Fruit fly (Drosophila melanogaster) whole organism, adult: ENCODE measurements around the gene CG31418.

Experiments
- CG11617 ChIP-seq: fragments of 200-800 bp; sonication (Bioruptor generic); optimal IDR thresholded peaks from 2 replicates; lab custom pipeline; 2017; ENCODE audit warnings: mild to moderate bottlenecking, missing biosample characterization, missing genetic modification reagents, missing genetic modification characterization
- CG12768 ChIP-seq: fragments of 200-800 bp; sonication (Bioruptor generic); optimal IDR thresholded peaks from 2 replicates; lab custom pipeline; 2017; ENCODE audit warnings: missing biosample characterization, missing genetic modification characterization, mild to moderate bottlenecking, moderate library complexity, missing genetic modification reagents
- CG14711 ChIP-seq: fragments of 200-800 bp; sonication (Bioruptor generic); optimal IDR thresholded peaks from 2 replicates; lab custom pipeline; 2018; ENCODE audit warnings: missing biosample characterization, mild to moderate bottlenecking, missing genetic modification characterization, moderate library complexity
- CG1620 ChIP-seq: fragments of 200-800 bp; sonication (Bioruptor generic); optimal IDR thresholded peaks from 2 replicates; lab custom pipeline; 2016; ENCODE audit warnings: missing biosample characterization, missing genetic modification characterization
- CG5204 ChIP-seq: fragments of 200-800 bp; sonication (Bioruptor generic); optimal IDR thresholded peaks from 2 replicates; lab custom pipeline; 2016; ENCODE audit warnings: missing biosample characterization, missing genetic modification characterization
- CG7045 ChIP-seq: fragments of 200-800 bp; sonication (Bioruptor generic); optimal IDR thresholded peaks from 2 replicates; lab custom pipeline; 2017; ENCODE audit warnings: missing biosample characterization, mild to moderate bottlenecking, missing genetic modification characterization
- CG7101 ChIP-seq: fragments of 200-800 bp; sonication (Bioruptor generic); optimal IDR thresholded peaks from 2 replicates; lab custom pipeline; 2018; ENCODE audit warnings: missing biosample characterization, mild to moderate bottlenecking, missing genetic modification characterization, moderate library complexity
- Clk ChIP-seq: fragments of 200-800 bp; sonication (Bioruptor generic); optimal IDR thresholded peaks from 2 replicates; lab custom pipeline; 2017; ENCODE audit warnings: missing biosample characterization, missing genetic modification characterization
- Crg-1 ChIP-seq: fragments of 200-800 bp; sonication (Bioruptor generic); optimal IDR thresholded peaks from 2 replicates; lab custom pipeline; 2016; ENCODE audit warnings: missing biosample characterization, missing genetic modification characterization
- Hr96 ChIP-seq: fragments of 200-800 bp; sonication (Bioruptor generic); optimal IDR thresholded peaks from 2 replicates; lab custom pipeline; 2016; ENCODE audit warnings: missing biosample characterization, missing genetic modification characterization
- Mnt ChIP-seq: fragments of 200-800 bp; sonication (Bioruptor generic); optimal IDR thresholded peaks from 2 replicates; lab custom pipeline; 2016; ENCODE audit warnings: missing biosample characterization, mild to moderate bottlenecking, missing genetic modification characterization
- bab1 ChIP-seq: fragments of 200-800 bp; sonication (Bioruptor generic); optimal IDR thresholded peaks from 3 replicates; lab custom pipeline; 2019; ENCODE audit warnings: missing biosample characterization, mild to moderate bottlenecking, missing genetic modification characterization, moderate library complexity
- cic ChIP-seq: fragments of 200-800 bp; sonication (Bioruptor generic); optimal IDR thresholded peaks from 2 replicates; lab custom pipeline; 2017; ENCODE audit warnings: missing biosample characterization, mild to moderate bottlenecking, missing genetic modification characterization, moderate library complexity
- cnc ChIP-seq, 2 experiments: fragments of >200 bp; optimal IDR thresholded peaks; 2 replicates each; lab custom pipeline; 2017
- kay ChIP-seq: fragments of 200-800 bp; sonication (Bioruptor generic); peaks from one replicate; lab custom pipeline; 2016; ENCODE audit warnings: missing biosample characterization, missing genetic modification characterization, borderline replicate concordance
- pad ChIP-seq: fragments of 200-800 bp; sonication (Bioruptor generic); optimal IDR thresholded peaks from 3 replicates; lab custom pipeline; 2017; ENCODE audit warnings: missing biosample characterization, missing genetic modification characterization, mild to moderate bottlenecking, moderate library complexity, missing genetic modification reagents
- tj ChIP-seq: fragments of 200-800 bp; sonication (Bioruptor generic); optimal IDR thresholded peaks from 3 replicates; lab custom pipeline; 2017; ENCODE audit warnings: missing biosample characterization, mild to moderate bottlenecking, missing genetic modification characterization, moderate library complexity
- toe ChIP-seq: fragments of 200-800 bp; sonication (Bioruptor generic); optimal IDR thresholded peaks from 2 replicates; lab custom pipeline; 2016; ENCODE audit warnings: missing biosample characterization, missing genetic modification characterization

The CG31418 gene

dm6 chr3R:17284348-17284747 is 753 bp downstream of the CG31418 start, which contains the start of gene CG31419:
Gene CG31419, plus strand, starts transcription at chr3R:17284648.
- no peak for TF ChIP-seq Hr96
- TF ChIP-seq CG11617 = no peak
- TF ChIP-seq toe (GFP tag; lab: Kevin White, UChicago) = no peak
- no peak for TF ChIP-seq CG14711
- no peak for TF ChIP-seq Crg-1 (GFP tag; lab: Kevin White, UChicago)
- TF ChIP-seq cnc (optimal IDR thresholded peaks at IDR 0.05; lab: Kevin White, UChicago) = no peak
- TF ChIP-seq kay (GFP tag; lab: Kevin White, UChicago) = no peak
- TF ChIP-seq CG7045 = no peak
- TF ChIP-seq Mnt (GFP tag; lab: Kevin White, UChicago) = no peak
- TF ChIP-seq cic (GFP tag; lab: Kevin White, UChicago) = no peak
- no peak for TF ChIP-seq Clk (GFP tag; lab: Kevin White, UChicago)
- TF ChIP-seq CG7101 (tag; lab: Kevin White, UChicago) = no peak
- TF ChIP-seq CG5204 (GFP tag; lab: Kevin White, UChicago) = no peak
- no peak for TF ChIP-seq tj (GFP tag; lab: Kevin White, UChicago)
- no peak for TF ChIP-seq pad (GFP tag; lab: Kevin White, UChicago)
- no peak for TF ChIP-seq CG12768
- no peak for TF ChIP-seq CG1620 (GFP tag; lab: Kevin White, UChicago)
- no peak for TF ChIP-seq bab1 (GFP tag; lab: Kevin White, UChicago)

dm6 chr3R:17289059-17289458 is 5.5 kb downstream of the CG31418 start:
- TF ChIP-seq cic (GFP tag; lab: Kevin White, UChicago) (no peak), CG7101 (tag; lab: Kevin White, UChicago) (no peak), Crg-1 (GFP tag; lab: Kevin White, UChicago) (no peak), cnc (optimal IDR thresholded peaks at IDR 0.05; lab: Kevin White, UChicago) (no peak), toe (GFP tag; lab: Kevin White, UChicago) (no peak), CG5204 (GFP tag; lab: Kevin White, UChicago) (no peak), CG1620 (GFP tag; lab: Kevin White, UChicago) (no peak), CG14711 (no peak), CG12768 (no peak), tj (GFP tag; lab: Kevin White, UChicago) (no peak)
